Worm (Caenorhabditis elegans) whole organism, mixed stage, embryonic: Measurements from ENCODE around the gene C25G6.4.
A peak's percentile ranks its signal among the peaks of the same experiment; 100 is the strongest.

Experiments
- M03D4.4 ChIP-seq: sonication (generic microtip); optimal IDR thresholded peaks from 2 replicates; lab custom pipeline; 2017; ENCODE audit warnings: mild to moderate bottlenecking, missing genetic modification characterization, missing compliant biosample characterization
- bed-3 ChIP-seq: fragments of 200-800 bp; sonication (Bioruptor generic); optimal IDR thresholded peaks from 3 replicates; lab custom pipeline; 2018; ENCODE audit warnings: mild to moderate bottlenecking, missing genetic modification characterization, moderate library complexity, missing compliant biosample characterization
- blmp-1 ChIP-seq: fragments of 150-350 bp; optimal IDR thresholded peaks from 2 replicates; lab custom pipeline; 2014; ENCODE audit warnings: missing biosample characterization, missing genetic modification characterization
- ceh-43 ChIP-seq: fragments of 200-800 bp; sonication (Bioruptor generic); optimal IDR thresholded peaks from 2 replicates; lab custom pipeline; 2018; ENCODE audit warnings: mild to moderate bottlenecking, missing genetic modification characterization, moderate library complexity, missing compliant biosample characterization
- ceh-83 ChIP-seq: fragments of 200-800 bp; sonication (Bioruptor generic); optimal IDR thresholded peaks from 2 replicates; lab custom pipeline; 2018; ENCODE audit warnings: mild to moderate bottlenecking, missing genetic modification characterization, missing compliant biosample characterization
- ces-1 ChIP-seq: fragments of 150-350 bp; optimal IDR thresholded peaks from 2 replicates; lab custom pipeline; 2014; ENCODE audit warnings: missing biosample characterization, missing genetic modification reagents, missing genetic modification characterization
- cnd-1 ChIP-seq: fragments of 200-800 bp; sonication (Bioruptor generic); optimal IDR thresholded peaks from 2 replicates; lab custom pipeline; 2018; ENCODE audit warnings: mild to moderate bottlenecking, missing genetic modification characterization, missing compliant biosample characterization
- drap-1 ChIP-seq: fragments of 200-800 bp; sonication (Bioruptor generic); optimal IDR thresholded peaks from 3 replicates; lab custom pipeline; 2018; ENCODE audit warnings: mild to moderate bottlenecking, missing genetic modification characterization, missing compliant biosample characterization
- elt-1 ChIP-seq: sonication (generic microtip); optimal IDR thresholded peaks from 2 replicates; lab custom pipeline; 2017; ENCODE audit warnings: missing genetic modification characterization, mild to moderate bottlenecking, missing compliant biosample characterization, antibody characterized with exemption, moderate library complexity, borderline replicate concordance; ENCODE audit not compliant: insufficient read depth
- elt-3 ChIP-seq: fragments of 150-350 bp; optimal IDR thresholded peaks from 2 replicates; lab custom pipeline; 2014; ENCODE audit warnings: missing biosample characterization, missing genetic modification characterization
- flh-1 ChIP-seq: fragments of 200-800 bp; sonication (Bioruptor generic); optimal IDR thresholded peaks from 2 replicates; lab custom pipeline; 2018; ENCODE audit warnings: mild to moderate bottlenecking, missing genetic modification characterization, moderate library complexity, missing compliant biosample characterization
- ham-2 ChIP-seq: fragments of 200-800 bp; sonication (Bioruptor generic); optimal IDR thresholded peaks from 2 replicates; lab custom pipeline; 2018; ENCODE audit warnings: mild to moderate bottlenecking, missing genetic modification characterization, missing compliant biosample characterization
- hlh-1 ChIP-seq: fragments of 150-350 bp; optimal IDR thresholded peaks from 2 replicates; lab custom pipeline; 2014; ENCODE audit warnings: missing biosample characterization, missing genetic modification reagents, missing genetic modification characterization
- lin-32 ChIP-seq: fragments of 200-800 bp; sonication (Bioruptor generic); optimal IDR thresholded peaks from 2 replicates; lab custom pipeline; 2018; ENCODE audit warnings: mild to moderate bottlenecking, missing genetic modification characterization, missing compliant biosample characterization
- lsy-2 ChIP-seq: fragments of 150-350 bp; optimal IDR thresholded peaks from 2 replicates; lab custom pipeline; 2014; ENCODE audit warnings: missing biosample characterization, missing genetic modification characterization
- mab-5 ChIP-seq: fragments of 150-350 bp; optimal IDR thresholded peaks from 2 replicates; lab custom pipeline; 2014; ENCODE audit warnings: missing biosample characterization, missing genetic modification characterization
- mep-1 ChIP-seq: fragments of 150-350 bp; optimal IDR thresholded peaks from 2 replicates; lab custom pipeline; 2017; ENCODE audit warnings: missing biosample characterization, missing genetic modification reagents, missing genetic modification characterization, inconsistent platforms
- mls-2 ChIP-seq: sonication (generic microtip); optimal IDR thresholded peaks from 2 replicates; lab custom pipeline; 2016; ENCODE audit warnings: mild to moderate bottlenecking, missing genetic modification characterization, moderate library complexity, missing compliant biosample characterization
- nhr-12 ChIP-seq: fragments of 150-350 bp; optimal IDR thresholded peaks from 2 replicates; lab custom pipeline; 2014; ENCODE audit warnings: missing biosample characterization, missing genetic modification characterization
- nhr-2 ChIP-seq: fragments of 150-350 bp; optimal IDR thresholded peaks from 2 replicates; lab custom pipeline; 2014; ENCODE audit warnings: missing biosample characterization, missing genetic modification characterization
- nhr-237 ChIP-seq: fragments of 150-350 bp; optimal IDR thresholded peaks from 2 replicates; lab custom pipeline; 2014; ENCODE audit warnings: missing biosample characterization, missing genetic modification characterization
- nhr-76 ChIP-seq: sonication (generic microtip); optimal IDR thresholded peaks from 2 replicates; lab custom pipeline; 2017; ENCODE audit warnings: missing biosample characterization, missing genetic modification characterization
- pha-4 ChIP-seq: fragments of 150-350 bp; optimal IDR thresholded peaks from 2 replicates; lab custom pipeline; 2018; ENCODE audit warnings: missing biosample characterization, missing genetic modification reagents, missing genetic modification characterization
- sem-2 ChIP-seq: fragments of 200-800 bp; sonication (Bioruptor generic); optimal IDR thresholded peaks from 2 replicates; lab custom pipeline; 2018; ENCODE audit warnings: mild to moderate bottlenecking, missing genetic modification characterization, missing compliant biosample characterization
- snpc-4 ChIP-seq: fragments of 150-350 bp; optimal IDR thresholded peaks from 2 replicates; lab custom pipeline; 2014; ENCODE audit warnings: missing biosample characterization, missing genetic modification characterization
- sptf-1 ChIP-seq: sonication (generic microtip); optimal IDR thresholded peaks from 2 replicates; lab custom pipeline; 2017; ENCODE audit warnings: mild to moderate bottlenecking, missing genetic modification characterization, moderate library complexity, missing compliant biosample characterization
- tbx-8 ChIP-seq: fragments of 200-800 bp; sonication (Bioruptor generic); optimal IDR thresholded peaks from 2 replicates; lab custom pipeline; 2018; ENCODE audit warnings: mild to moderate bottlenecking, missing genetic modification characterization, moderate library complexity, missing compliant biosample characterization
- unc-120 ChIP-seq: sonication (generic microtip); optimal IDR thresholded peaks from 2 replicates; lab custom pipeline; 2017; ENCODE audit warnings: missing genetic modification characterization, missing compliant biosample characterization; ENCODE audit not compliant: poor library complexity, severe bottlenecking
- unc-39 ChIP-seq: fragments of 150-350 bp; optimal IDR thresholded peaks from 2 replicates; lab custom pipeline; 2014; ENCODE audit warnings: missing biosample characterization, missing genetic modification characterization
- unc-62 ChIP-seq: fragments of 150-350 bp; optimal IDR thresholded peaks from 2 replicates; lab custom pipeline; 2014; ENCODE audit warnings: missing biosample characterization, missing genetic modification reagents, missing genetic modification characterization
- zip-8 ChIP-seq: fragments of 150-350 bp; optimal IDR thresholded peaks from 2 replicates; lab custom pipeline; 2014; ENCODE audit warnings: missing biosample characterization, missing genetic modification characterization
- ztf-11 ChIP-seq: fragments of 150-350 bp; optimal IDR thresholded peaks from 2 replicates; lab custom pipeline; 2014; ENCODE audit warnings: missing biosample characterization, missing genetic modification characterization

C25G6.4 gene

ce11 chrX:1223089-1223488, 26.5 kb downstream of the C25G6.4 start:
- TF ChIP-seq ztf-11 = no peak
- TF ChIP-seq drap-1 (GFP tag; lab: Kevin White, UChicago) = no peak
- TF ChIP-seq sem-2 (GFP tag; lab: Kevin White, UChicago) = no peak
- peak; percentile 44 for TF ChIP-seq elt-1
- TF ChIP-seq lin-32 = no peak
- no peak for TF ChIP-seq unc-39 (tag; lab: Kevin White, UChicago)
- peak; percentile 61 for TF ChIP-seq nhr-2
- no peak for TF ChIP-seq elt-3 (tag; lab: Kevin White, UChicago)
- TF ChIP-seq unc-62 = peak; percentile 19
- TF ChIP-seq ces-1 (GFP tag; lab: Kevin White, UChicago) = no peak
- no peak for TF ChIP-seq mls-2 (tag; lab: Kevin White, UChicago)
- no peak for TF ChIP-seq nhr-76 (tag; lab: Kevin White, UChicago)
- no peak for TF ChIP-seq mab-5

- TF ChIP-seq lin-32 (no peak), hlh-1 (peak; percentile 39), ceh-83 (GFP tag; lab: Kevin White, UChicago) (no peak), elt-3 (tag; lab: Kevin White, UChicago) (no peak), nhr-2 (peak; percentile 42), mep-1 (no peak), zip-8 (no peak), ham-2 (GFP tag; lab: Kevin White, UChicago) (no peak), ztf-11 (no peak), ceh-43 (GFP tag; lab: Kevin White, UChicago) (no peak), sem-2 (GFP tag; lab: Kevin White, UChicago) (no peak), unc-62 (peak; percentile 11), sptf-1 (tag; lab: Kevin White, UChicago) (no peak), elt-1 (no peak), bed-3 (GFP tag; lab: Kevin White, UChicago) (no peak), lsy-2 (tag; lab: Kevin White, UChicago) (no peak), pha-4 (peak; percentile 29), blmp-1 (no peak), M03D4.4 (no peak), ces-1 (GFP tag; lab: Kevin White, UChicago) (no peak), nhr-12 (tag; lab: Kevin White, UChicago) (no peak), nhr-76 (tag; lab: Kevin White, UChicago) (no peak), cnd-1 (tag; lab: Kevin White, UChicago) (peak; percentile 69), drap-1 (GFP tag; lab: Kevin White, UChicago) (no peak), snpc-4 (tag; lab: Kevin White, UChicago) (no peak)
These were observed 27.2 kb downstream of the C25G6.4 start for ce11 chrX:1222391-1222790.

- no peak for TF ChIP-seq tbx-8
- TF ChIP-seq blmp-1 = no peak
- TF ChIP-seq mab-5 = no peak
- no peak for TF ChIP-seq zip-8
- no peak for TF ChIP-seq ztf-11
- no peak for TF ChIP-seq cnd-1 (tag; lab: Kevin White, UChicago)
- no peak for TF ChIP-seq sptf-1 (tag; lab: Kevin White, UChicago)
- no peak for TF ChIP-seq elt-3 (tag; lab: Kevin White, UChicago)
- no peak for TF ChIP-seq mls-2 (tag; lab: Kevin White, UChicago)
- TF ChIP-seq drap-1 (GFP tag; lab: Kevin White, UChicago) = no peak
- TF ChIP-seq hlh-1 = no peak
These were observed 31.2 kb downstream of the C25G6.4 start for ce11 chrX:1218457-1218856.

ce11 chrX:1216833-1217232, 32.8 kb downstream of the C25G6.4 start:
- TF ChIP-seq ztf-11 (no peak), ces-1 (GFP tag; lab: Kevin White, UChicago) (peak; percentile 45)

ce11 chrX:1213136-1213535, 36.5 kb downstream of the C25G6.4 start:
- TF ChIP-seq elt-1 = no peak
- no peak for TF ChIP-seq nhr-237 (tag; lab: Kevin White, UChicago)
- TF ChIP-seq tbx-8 = no peak
- TF ChIP-seq drap-1 (GFP tag; lab: Kevin White, UChicago) = no peak
- no peak for TF ChIP-seq sem-2 (GFP tag; lab: Kevin White, UChicago)
- no peak for TF ChIP-seq mab-5
- TF ChIP-seq elt-3 (tag; lab: Kevin White, UChicago) = no peak
- no peak for TF ChIP-seq unc-120 (tag; lab: Kevin White, UChicago)
- TF ChIP-seq M03D4.4 = no peak
- TF ChIP-seq bed-3 (GFP tag; lab: Kevin White, UChicago) = no peak
- no peak for TF ChIP-seq flh-1
- TF ChIP-seq mls-2 (tag; lab: Kevin White, UChicago) = no peak
- no peak for TF ChIP-seq snpc-4 (tag; lab: Kevin White, UChicago)
- TF ChIP-seq lsy-2 (tag; lab: Kevin White, UChicago) = no peak
- no peak for TF ChIP-seq lin-32
- TF ChIP-seq ces-1 (GFP tag; lab: Kevin White, UChicago) = no peak
- no peak for TF ChIP-seq nhr-76 (tag; lab: Kevin White, UChicago)
